Worm (Caenorhabditis elegans) whole organism, late embryonic: ENCODE results near the gene F28B12.1.

ENCODE experiments used
- ama-1 ChIP-seq: fragments of 150-350 bp; optimal IDR thresholded peaks from 2 replicates; lab custom pipeline; 2014
- elt-2 ChIP-seq: sonication (generic microtip); optimal IDR thresholded peaks from 2 replicates; lab custom pipeline; 2016; ENCODE audit warnings: missing genetic modification reagents, missing genetic modification characterization, missing compliant biosample characterization
- fax-1 ChIP-seq: sonication (generic microtip); optimal IDR thresholded peaks from 2 replicates; lab custom pipeline; 2016; ENCODE audit warnings: missing genotype, missing genetic modification characterization, missing compliant biosample characterization
- gmeb-2 ChIP-seq: sonication (generic microtip); optimal IDR thresholded peaks from 2 replicates; lab custom pipeline; 2016; ENCODE audit warnings: missing genetic modification characterization, inconsistent platforms, missing compliant biosample characterization
- lin-11 ChIP-seq: fragments of 200-800 bp; sonication (Bioruptor generic); optimal IDR thresholded peaks from 2 replicates; lab custom pipeline; 2018; ENCODE audit warnings: mild to moderate bottlenecking, missing genetic modification characterization, missing compliant biosample characterization
- nfya-1 ChIP-seq: sonication (generic microtip); optimal IDR thresholded peaks from 2 replicates; lab custom pipeline; 2017; ENCODE audit warnings: missing genetic modification characterization, mild to moderate bottlenecking, missing compliant biosample characterization, antibody characterized with exemption, moderate library complexity
- nhr-11 ChIP-seq: fragments of 150-350 bp; optimal IDR thresholded peaks from 2 replicates; lab custom pipeline; 2014; ENCODE audit warnings: missing biosample characterization, missing genetic modification characterization
- pha-4 ChIP-seq: fragments of 150-350 bp; optimal IDR thresholded peaks from 2 replicates; lab custom pipeline; 2018; ENCODE audit warnings: missing biosample characterization, missing genetic modification reagents, missing genetic modification characterization
- ref-2 ChIP-seq: sonication (generic microtip); optimal IDR thresholded peaks from 2 replicates; lab custom pipeline; 2016; ENCODE audit warnings: missing genetic modification characterization, missing compliant biosample characterization
- rnt-1 ChIP-seq: sonication (generic microtip); optimal IDR thresholded peaks from 2 replicates; lab custom pipeline; 2016; ENCODE audit warnings: missing genetic modification characterization, missing compliant biosample characterization
- ttx-3 ChIP-seq: sonication (generic microtip); optimal IDR thresholded peaks from 2 replicates; lab custom pipeline; 2016; ENCODE audit warnings: missing genetic modification reagents, missing genetic modification characterization, missing compliant biosample characterization

DNA sequence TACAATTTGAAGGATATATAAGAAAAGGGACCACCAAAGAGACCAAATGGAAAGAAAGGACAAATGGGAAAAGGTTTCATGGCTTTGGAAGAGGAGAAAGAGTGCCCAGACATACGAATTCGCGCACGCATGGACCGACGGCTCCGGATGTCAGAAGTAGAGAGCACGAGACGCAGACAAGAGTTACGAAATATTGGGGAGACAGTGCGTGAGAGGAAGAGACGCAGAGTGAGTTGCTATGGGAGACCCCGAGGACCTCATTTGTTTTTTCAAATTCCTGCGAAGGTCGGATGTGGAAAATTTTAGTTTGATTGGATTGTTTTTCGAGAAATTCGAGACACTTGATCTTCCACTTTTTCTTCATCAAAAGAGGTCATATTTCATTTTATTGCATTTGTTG is 23.9 kb downstream of the F28B12.1 start:
- no peak for TF ChIP-seq lin-11 (tag; lab: Kevin White, UChicago)
- TF ChIP-seq pha-4 (tag; lab: Kevin White, UChicago) = no peak
- no peak for TF ChIP-seq nfya-1
- TF ChIP-seq rnt-1 (tag; lab: Kevin White, UChicago) = no peak
- TF ChIP-seq ref-2 (tag; lab: Kevin White, UChicago) = no peak
- TF ChIP-seq fax-1 = no peak
- TF ChIP-seq gmeb-2 = no peak
- no peak for TF ChIP-seq elt-2 (tag; lab: Kevin White, UChicago)
- TF ChIP-seq ttx-3 (tag; lab: Kevin White, UChicago) = no peak
- TF ChIP-seq nhr-11 (tag; lab: Kevin White, UChicago) = no peak
- TF ChIP-seq ama-1 (lab: Kevin White, UChicago) = no peak
